Fruit fly (Drosophila melanogaster): ENCODE results near the gene CG9593.

The CG9593 gene

dm6 chr3R:15836864-15837824 lies 35.1 kb downstream of the CG9593 start, which contains the start of the genes ND-23 and spn-E (continued):
- TF ChIP-seq CG9139 (GFP tag; optimal IDR thresholded peaks at IDR 0.05) = no peak
- no peak for TF ChIP-seq CG8632 (GFP tag; optimal IDR thresholded peaks at IDR 0.05)
- no peak for TF ChIP-seq CG11762 (GFP tag; optimal IDR thresholded peaks at IDR 0.05; ENCODE audit: insufficient read depth)
- TF ChIP-seq Smox (GFP tag; optimal IDR thresholded peaks at IDR 0.05) = no peak
- TF ChIP-seq esn (GFP tag; optimal IDR thresholded peaks at IDR 0.05) = peak; percentile 25
- peak; percentile 66 for TF ChIP-seq vri (GFP tag; optimal IDR thresholded peaks at IDR 0.05)
- no peak for TF ChIP-seq Lpt (GFP tag; optimal IDR thresholded peaks at IDR 0.05)
- no peak for TF ChIP-seq CG31627 (GFP tag; optimal IDR thresholded peaks at IDR 0.05)
- no peak for TF ChIP-seq CG6276 (GFP tag; optimal IDR thresholded peaks at IDR 0.05)
- no peak for TF ChIP-seq achi (GFP tag; optimal IDR thresholded peaks at IDR 0.05)
- no peak for TF ChIP-seq Eip75B (GFP tag; optimal IDR thresholded peaks at IDR 0.05)
- TF ChIP-seq CG34406 (GFP tag; optimal IDR thresholded peaks at IDR 0.05) = peak; percentile 19
- TF ChIP-seq CG11902 (GFP tag; optimal IDR thresholded peaks at IDR 0.05) = peak; percentile 5
- TF ChIP-seq CG7368 (GFP tag; optimal IDR thresholded peaks at IDR 0.05) = no peak
- no peak for TF ChIP-seq Hr4 (GFP tag; optimal IDR thresholded peaks at IDR 0.05)

dm6 chr3R:15839294-15839693 lies 37.2 kb downstream of the CG9593 start, which contains the start of gene Pbp45:
Pbp45 (minus strand) TSS chr3R:15839515.
- no peak for TF ChIP-seq CG10669 (GFP tag; optimal IDR thresholded peaks at IDR 0.05)
- no peak for TF ChIP-seq CG6854 (GFP tag; optimal IDR thresholded peaks at IDR 0.05)
- no peak for TF ChIP-seq net (GFP tag; optimal IDR thresholded peaks at IDR 0.05)
- TF ChIP-seq pdm3 (GFP tag; optimal IDR thresholded peaks at IDR 0.05) = no peak
- TF ChIP-seq CG6792 (GFP tag; optimal IDR thresholded peaks at IDR 0.05) = no peak
- no peak for TF ChIP-seq CG8319 (GFP tag; optimal IDR thresholded peaks at IDR 0.05)
- no peak for TF ChIP-seq CG1621 (tag; optimal IDR thresholded peaks at IDR 0.05)
- TF ChIP-seq CG11902 (GFP tag; optimal IDR thresholded peaks at IDR 0.05) = no peak
- no peak for TF ChIP-seq CG6808 (GFP tag; optimal IDR thresholded peaks at IDR 0.05)
- no peak for TF ChIP-seq salr (GFP tag; optimal IDR thresholded peaks at IDR 0.05)
- no peak for TF ChIP-seq lz (GFP tag; optimal IDR thresholded peaks at IDR 0.05)
- no peak for TF ChIP-seq Ets21C (GFP tag; optimal IDR thresholded peaks at IDR 0.05)
- no peak for TF ChIP-seq fkh (GFP tag; optimal IDR thresholded peaks at IDR 0.05)
- TF ChIP-seq topi (GFP tag; optimal IDR thresholded peaks at IDR 0.05) = no peak
- TF ChIP-seq acj6 (GFP tag; optimal IDR thresholded peaks at IDR 0.05) = no peak
- no peak for TF ChIP-seq CG32006 (GFP tag; optimal IDR thresholded peaks at IDR 0.05)
- no peak for TF ChIP-seq Sox15 (GFP tag; optimal IDR thresholded peaks at IDR 0.05)

dm6 chr3R:15846234-15846633 lies 44.2 kb downstream of the CG9593 start, which contains the start of gene CG4546:
CG4546 (plus strand) TSS chr3R:15846534.
- TF ChIP-seq Eip78C (GFP tag) (no peak), esn (GFP tag; optimal IDR thresholded peaks at IDR 0.05) (no peak), CG8319 (GFP tag; optimal IDR thresholded peaks at IDR 0.05) (no peak), spab (GFP tag; optimal IDR thresholded peaks at IDR 0.05) (no peak), fd85E (GFP tag; optimal IDR thresholded peaks at IDR 0.05) (no peak), lz (GFP tag; optimal IDR thresholded peaks at IDR 0.05) (no peak), CG8632 (GFP tag; optimal IDR thresholded peaks at IDR 0.05) (no peak), CG6163 (GFP tag; IDR thresholded peaks at IDR 0.05) (no peak), CG4318 (GFP tag; optimal IDR thresholded peaks at IDR 0.05) (no peak), vri (GFP tag; optimal IDR thresholded peaks at IDR 0.05) (no peak), CG10631 (GFP tag; optimal IDR thresholded peaks at IDR 0.05) (no peak), eg (GFP tag; IDR thresholded peaks at IDR 0.05) (no peak), achi (GFP tag; optimal IDR thresholded peaks at IDR 0.05) (no peak), Sox102F (GFP tag; optimal IDR thresholded peaks at IDR 0.05) (no peak), CG6276 (GFP tag; optimal IDR thresholded peaks at IDR 0.05) (no peak)
